Worm (Caenorhabditis elegans) whole organism, L4 larva: Measurements from ENCODE around the gene T08G5.15.

Experiments
- ZK546.5 ChIP-seq, 2 experiments: sonication (generic microtip); optimal IDR thresholded peaks; 2 replicates each; lab custom pipeline; 2017; ENCODE audit warnings: missing biosample characterization in 2 of 2, missing genetic modification characterization in 2 of 2
- aly-2 ChIP-seq: sonication (generic microtip); optimal IDR thresholded peaks from 2 replicates; lab custom pipeline; 2018; ENCODE audit warnings: missing biosample characterization, missing genetic modification characterization
- arid-1 ChIP-seq: fragments of 200-800 bp; sonication (Bioruptor generic); conservative IDR thresholded peaks from 2 replicates; pipeline ENCODE4 v1.3.6; 2022; ENCODE audit warnings: missing genetic modification reagents, missing genetic modification characterization, missing compliant biosample characterization
- nhr-237 ChIP-seq: sonication (generic microtip); optimal IDR thresholded peaks from 2 replicates; lab custom pipeline; 2017; ENCODE audit warnings: missing biosample characterization, missing genetic modification characterization
- nhr-6 ChIP-seq: fragments of 150-350 bp; optimal IDR thresholded peaks from 2 replicates; lab custom pipeline; 2014; ENCODE audit warnings: missing biosample characterization, missing genetic modification characterization
- zag-1 ChIP-seq: fragments of 150-350 bp; optimal IDR thresholded peaks from 2 replicates; lab custom pipeline; 2014; ENCODE audit warnings: missing biosample characterization, missing genetic modification characterization

ce11 chrV:14010021-14010420 is 13.0 kb downstream of the T08G5.15 start:
- TF ChIP-seq arid-1 (no peak), nhr-237 (tag; lab: Kevin White, UChicago) (no peak), aly-2 (no peak), nhr-6 (tag; lab: Kevin White, UChicago) (no peak), zag-1 (tag; lab: Kevin White, UChicago) (no peak), ZK546.5 (tag; optimal IDR thresholded peaks at IDR 0.05; lab: Kevin White, UChicago) (no peak)
